Worm (Caenorhabditis elegans) whole organism, L3 larva: Measurements from ENCODE around the gene Y32B12B.8.

Source experiments
- ama-1 ChIP-seq: fragments of 150-350 bp; optimal IDR thresholded peaks from 2 replicates; lab custom pipeline; 2018
- nhr-11 ChIP-seq: fragments of 150-350 bp; optimal IDR thresholded peaks from 2 replicates; lab custom pipeline; 2014; ENCODE audit warnings: missing biosample characterization, missing genetic modification characterization
- unc-39 ChIP-seq: sonication (generic microtip); optimal IDR thresholded peaks from 4 replicates; lab custom pipeline; 2017; ENCODE audit warnings: missing biosample characterization, missing genetic modification characterization

ce11 chrV:16494359-16494758 lies 40.9 kb upstream of the Y32B12B.8 start, which contains the start of gene comt-2:
- TF ChIP-seq nhr-11 (tag; lab: Kevin White, UChicago) (no peak), unc-39 (tag; lab: Kevin White, UChicago) (no peak), ama-1 (lab: Kevin White, UChicago) (no peak)
